Worm (Caenorhabditis elegans): Measurements from ENCODE around the gene flp-18.

Gene flp-18

ce11 chrX:3023552-3024183 is 5.3 kb upstream of the flp-18 start:
- TF ChIP-seq hlh-1 (tag; optimal IDR thresholded peaks at IDR 0.05), result peak; percentile 78
- TF ChIP-seq mab-5 (tag; optimal IDR thresholded peaks at IDR 0.05), result no peak
- TF ChIP-seq bed-3 (GFP tag; optimal IDR thresholded peaks at IDR 0.05), result no peak
- TF ChIP-seq unc-39 (tag; optimal IDR thresholded peaks at IDR 0.05), result no peak
- no peak for TF ChIP-seq ceh-43 (GFP tag; optimal IDR thresholded peaks at IDR 0.05)
- TF ChIP-seq lsy-2 (tag; optimal IDR thresholded peaks at IDR 0.05), result no peak
- TF ChIP-seq elt-3 (tag; optimal IDR thresholded peaks at IDR 0.05), result no peak
- TF ChIP-seq ces-1 (GFP tag; optimal IDR thresholded peaks at IDR 0.05), result peak; percentile 64
- TF ChIP-seq nhr-28 (tag; optimal IDR thresholded peaks at IDR 0.05), result no peak
- no peak for TF ChIP-seq elt-1 (tag; optimal IDR thresholded peaks at IDR 0.05; ENCODE audit: borderline replicate concordance, insufficient read depth)
- TF ChIP-seq tbx-8 (GFP tag; optimal IDR thresholded peaks at IDR 0.05), result no peak
- no peak for TF ChIP-seq snpc-4 (tag; optimal IDR thresholded peaks at IDR 0.05)

- peak; percentile 47 for TF ChIP-seq ces-1 (GFP tag; optimal IDR thresholded peaks at IDR 0.05)
- TF ChIP-seq mls-2 (tag; optimal IDR thresholded peaks at IDR 0.05), result no peak
These were observed 4.2 kb upstream of the flp-18 start for ce11 chrX:3022330-3023088.

ce11 chrX:3021466-3021865 is 3.1 kb upstream of the flp-18 start:
- TF ChIP-seq hlh-1 (tag; optimal IDR thresholded peaks at IDR 0.05) (peak; percentile 3), nhr-28 (tag; optimal IDR thresholded peaks at IDR 0.05) (no peak), ceh-43 (GFP tag; optimal IDR thresholded peaks at IDR 0.05) (no peak), zip-8 (tag; optimal IDR thresholded peaks at IDR 0.05) (no peak), mls-2 (tag; optimal IDR thresholded peaks at IDR 0.05) (no peak), unc-120 (tag; optimal IDR thresholded peaks at IDR 0.05; ENCODE audit: poor library complexity, severe bottlenecking) (no peak), bed-3 (GFP tag; optimal IDR thresholded peaks at IDR 0.05) (no peak)

ce11 chrX:3019996-3020395 is 1.6 kb upstream of the flp-18 start:
- TF ChIP-seq mab-5 (tag; optimal IDR thresholded peaks at IDR 0.05) (no peak), cnd-1 (tag; optimal IDR thresholded peaks at IDR 0.05) (no peak), mls-2 (tag; optimal IDR thresholded peaks at IDR 0.05) (no peak), lin-32 (GFP tag; optimal IDR thresholded peaks at IDR 0.05) (no peak), elt-3 (tag; optimal IDR thresholded peaks at IDR 0.05) (no peak), lin-13 (tag; optimal IDR thresholded peaks at IDR 0.05) (no peak), nhr-28 (tag; optimal IDR thresholded peaks at IDR 0.05) (no peak), ceh-43 (GFP tag; optimal IDR thresholded peaks at IDR 0.05) (no peak), sptf-1 (tag; optimal IDR thresholded peaks at IDR 0.05) (no peak), unc-120 (tag; optimal IDR thresholded peaks at IDR 0.05; ENCODE audit: poor library complexity, severe bottlenecking) (no peak), ceh-39 (tag; optimal IDR thresholded peaks at IDR 0.05) (no peak), nhr-237 (tag; optimal IDR thresholded peaks at IDR 0.05) (no peak), nhr-76 (tag; optimal IDR thresholded peaks at IDR 0.05) (no peak), drap-1 (GFP tag; optimal IDR thresholded peaks at IDR 0.05) (no peak), sem-2 (GFP tag; optimal IDR thresholded peaks at IDR 0.05) (no peak)

ce11 chrX:3009190-3009589 is 9.2 kb downstream of the flp-18 start, which contains the start of gene Y48D7A.1:
TSS of gene Y48D7A.1 (plus strand) at chrX:3009490.
- TF ChIP-seq ceh-39 (tag; optimal IDR thresholded peaks at IDR 0.05) (no peak), lin-32 (GFP tag; optimal IDR thresholded peaks at IDR 0.05) (no peak), ztf-11 (tag; optimal IDR thresholded peaks at IDR 0.05) (no peak), nhr-12 (tag; optimal IDR thresholded peaks at IDR 0.05) (no peak), unc-120 (tag; optimal IDR thresholded peaks at IDR 0.05; ENCODE audit: poor library complexity, severe bottlenecking) (no peak), snpc-4 (tag; optimal IDR thresholded peaks at IDR 0.05) (no peak), blmp-1 (tag; optimal IDR thresholded peaks at IDR 0.05) (no peak), lsy-2 (tag; optimal IDR thresholded peaks at IDR 0.05) (no peak)

- TF ChIP-seq sptf-1 (tag; optimal IDR thresholded peaks at IDR 0.05), result no peak
- TF ChIP-seq mab-5 (tag; optimal IDR thresholded peaks at IDR 0.05), result no peak
- TF ChIP-seq blmp-1 (tag; optimal IDR thresholded peaks at IDR 0.05), result no peak
- TF ChIP-seq hlh-1 (tag; optimal IDR thresholded peaks at IDR 0.05), result no peak
- TF ChIP-seq lin-13 (tag; optimal IDR thresholded peaks at IDR 0.05), result no peak
- TF ChIP-seq zip-8 (tag; optimal IDR thresholded peaks at IDR 0.05), result no peak
These were observed 14.7 kb downstream of the flp-18 start, which contains the start of gene Y41G9A.6 for ce11 chrX:3003703-3004102. TSS of gene Y41G9A.6 (minus strand) at chrX:3003803.
